Fruit fly (Drosophila melanogaster) whole organism, prepupa: ENCODE measurements around the gene CG14234.

ENCODE experiments used
- Blimp-1 ChIP-seq: fragments of 200-800 bp; sonication (Bioruptor generic); optimal IDR thresholded peaks from 3 replicates; lab custom pipeline; 2017; ENCODE audit warnings: missing biosample characterization, missing genetic modification characterization, mild to moderate bottlenecking, moderate library complexity, missing genetic modification reagents
- CG11294 ChIP-seq: fragments of 200-800 bp; sonication (Bioruptor generic); IDR thresholded peaks from 2 replicates; pipeline ENCODE4 v1.3.6; 2022; ENCODE audit warnings: missing biosample characterization, missing genetic modification characterization
- CG11902 ChIP-seq: fragments of 200-800 bp; sonication (Bioruptor generic); optimal IDR thresholded peaks from 3 replicates; lab custom pipeline; 2016; ENCODE audit warnings: missing biosample characterization, missing genetic modification characterization
- CG16779 ChIP-seq: fragments of 200-800 bp; sonication (Bioruptor generic); optimal IDR thresholded peaks from 3 replicates; lab custom pipeline; 2017; ENCODE audit warnings: missing biosample characterization, mild to moderate bottlenecking, missing genetic modification characterization
- CG31627 ChIP-seq: fragments of 200-800 bp; sonication (Bioruptor generic); optimal IDR thresholded peaks from 3 replicates; lab custom pipeline; 2016; ENCODE audit warnings: missing biosample characterization, missing genetic modification characterization
- CG32006 ChIP-seq: fragments of 200-800 bp; sonication (Bioruptor generic); optimal IDR thresholded peaks from 3 replicates; lab custom pipeline; 2017; ENCODE audit warnings: missing biosample characterization, mild to moderate bottlenecking, missing genetic modification characterization
- CG3919 ChIP-seq: fragments of 200-800 bp; sonication (Bioruptor generic); optimal IDR thresholded peaks from 3 replicates; lab custom pipeline; 2016; ENCODE audit warnings: missing biosample characterization, missing genetic modification characterization
- CG6163 ChIP-seq: fragments of 200-800 bp; sonication (Bioruptor generic); IDR thresholded peaks from 3 replicates; pipeline ENCODE4 v1.3.6; 2022; ENCODE audit warnings: missing biosample characterization, missing genetic modification characterization
- CG6276 ChIP-seq: fragments of 200-800 bp; sonication (Bioruptor generic); optimal IDR thresholded peaks from 2 replicates; lab custom pipeline; 2017; ENCODE audit warnings: missing biosample characterization, mild to moderate bottlenecking, missing genetic modification characterization
- CG6792 ChIP-seq: fragments of 200-800 bp; sonication (Bioruptor generic); optimal IDR thresholded peaks from 3 replicates; lab custom pipeline; 2016; ENCODE audit warnings: missing biosample characterization, missing genetic modification characterization
- CG6808 ChIP-seq: fragments of 200-800 bp; sonication (Bioruptor generic); optimal IDR thresholded peaks from 3 replicates; lab custom pipeline; 2017; ENCODE audit warnings: missing biosample characterization, missing genetic modification characterization, mild to moderate bottlenecking, moderate library complexity, missing genetic modification reagents
- CG8119 ChIP-seq: fragments of 200-800 bp; sonication (Bioruptor generic); IDR thresholded peaks from 3 replicates; pipeline ENCODE4 v1.3.6; 2022; ENCODE audit warnings: missing biosample characterization, missing genetic modification characterization
- CG8319 ChIP-seq: fragments of 200-800 bp; sonication (Bioruptor generic); optimal IDR thresholded peaks from 3 replicates; lab custom pipeline; 2016; ENCODE audit warnings: missing biosample characterization, missing genetic modification characterization
- CG9139 ChIP-seq: fragments of 200-800 bp; sonication (Bioruptor generic); optimal IDR thresholded peaks from 3 replicates; lab custom pipeline; 2017; ENCODE audit warnings: missing biosample characterization, mild to moderate bottlenecking, missing genetic modification characterization
- Eip78C ChIP-seq: fragments of 200-800 bp; sonication (Bioruptor generic); peaks from one replicate; lab custom pipeline; 2016; ENCODE audit warnings: missing biosample characterization, missing genetic modification characterization
- Eip93F ChIP-seq: fragments of 200-800 bp; sonication (Bioruptor generic); optimal IDR thresholded peaks from 2 replicates; lab custom pipeline; 2016; ENCODE audit warnings: missing biosample characterization, mild to moderate bottlenecking, missing genetic modification characterization
- Ets96B ChIP-seq: fragments of 200-800 bp; optimal IDR thresholded peaks from 2 replicates; lab custom pipeline; 2019; ENCODE audit warnings: missing biosample characterization, mild to moderate bottlenecking, missing genetic modification characterization, moderate library complexity
- Hr38 ChIP-seq: sonication (Bioruptor generic); optimal IDR thresholded peaks from 2 replicates; lab custom pipeline; 2016; ENCODE audit warnings: missing biosample characterization, missing genetic modification characterization
- Hr39 ChIP-seq: fragments of 200-800 bp; sonication (Bioruptor generic); optimal IDR thresholded peaks from 2 replicates; lab custom pipeline; 2016; ENCODE audit warnings: missing biosample characterization, missing genetic modification characterization
- Hr4 ChIP-seq: fragments of 200-800 bp; sonication (Bioruptor generic); optimal IDR thresholded peaks from 3 replicates; lab custom pipeline; 2016; ENCODE audit warnings: missing biosample characterization, missing genetic modification characterization
- Smox ChIP-seq: fragments of 200-800 bp; sonication (Bioruptor generic); optimal IDR thresholded peaks from 3 replicates; lab custom pipeline; 2016; ENCODE audit warnings: missing biosample characterization, missing genetic modification characterization
- Sox102F ChIP-seq: fragments of 200-800 bp; sonication (Bioruptor generic); optimal IDR thresholded peaks from 2 replicates; lab custom pipeline; 2016; ENCODE audit warnings: missing biosample characterization, mild to moderate bottlenecking, missing genetic modification characterization
- Sox15 ChIP-seq: fragments of 200-800 bp; sonication (Bioruptor generic); optimal IDR thresholded peaks from 3 replicates; lab custom pipeline; 2016; ENCODE audit warnings: missing biosample characterization, missing genetic modification characterization
- achi ChIP-seq: fragments of 200-800 bp; sonication (Bioruptor generic); optimal IDR thresholded peaks from 3 replicates; lab custom pipeline; 2016; ENCODE audit warnings: missing biosample characterization, missing genetic modification characterization
- acj6 ChIP-seq: fragments of 200-800 bp; sonication (Bioruptor generic); optimal IDR thresholded peaks from 3 replicates; lab custom pipeline; 2016; ENCODE audit warnings: missing biosample characterization, missing genetic modification characterization
- dac ChIP-seq: fragments of 200-800 bp; sonication (Bioruptor generic); optimal IDR thresholded peaks from 2 replicates; lab custom pipeline; 2017; ENCODE audit warnings: missing biosample characterization, mild to moderate bottlenecking, missing genetic modification characterization
- esn ChIP-seq: fragments of 200-800 bp; sonication (Bioruptor generic); optimal IDR thresholded peaks from 2 replicates; lab custom pipeline; 2016; ENCODE audit warnings: missing biosample characterization, mild to moderate bottlenecking, missing genetic modification characterization, moderate library complexity
- fkh ChIP-seq: fragments of 200-800 bp; sonication (Bioruptor generic); optimal IDR thresholded peaks from 3 replicates; lab custom pipeline; 2017; ENCODE audit warnings: missing biosample characterization, mild to moderate bottlenecking, missing genetic modification characterization, moderate library complexity
- net ChIP-seq: fragments of 200-800 bp; sonication (Bioruptor generic); optimal IDR thresholded peaks from 3 replicates; lab custom pipeline; 2016; ENCODE audit warnings: missing biosample characterization, missing genetic modification characterization
- pdm3 ChIP-seq: fragments of 200-800 bp; sonication (Bioruptor generic); optimal IDR thresholded peaks from 3 replicates; lab custom pipeline; 2016; ENCODE audit warnings: missing biosample characterization, missing genetic modification characterization
- salr ChIP-seq, 2 experiments: fragments of 200-800 bp; sonication (Bioruptor generic); optimal IDR thresholded peaks; 3 replicates each; lab custom pipeline; 2016 to 2018; ENCODE audit warnings: missing biosample characterization in 2 of 2, missing genetic modification characterization in 2 of 2, mild to moderate bottlenecking in 1 of 2
- spab ChIP-seq: fragments of 200-800 bp; sonication (Bioruptor generic); optimal IDR thresholded peaks from 2 replicates; lab custom pipeline; 2017; ENCODE audit warnings: missing biosample characterization, mild to moderate bottlenecking, missing genetic modification characterization, missing genetic modification reagents
- ss ChIP-seq, 2 experiments: fragments of 200-800 bp; sonication (Bioruptor generic); optimal IDR thresholded peaks; 2 replicates in 1 of 2; 3 replicates in 1 of 2; lab custom pipeline; 2017 to 2018; ENCODE audit warnings: mild to moderate bottlenecking in 2 of 2, missing biosample characterization in 2 of 2, missing genetic modification characterization in 2 of 2, moderate library complexity in 1 of 2
- svp ChIP-seq: fragments of 200-800 bp; sonication (Bioruptor generic); peaks from one replicate; lab custom pipeline; 2016; ENCODE audit warnings: missing biosample characterization, missing genetic modification characterization

CG14234 gene

DNA sequence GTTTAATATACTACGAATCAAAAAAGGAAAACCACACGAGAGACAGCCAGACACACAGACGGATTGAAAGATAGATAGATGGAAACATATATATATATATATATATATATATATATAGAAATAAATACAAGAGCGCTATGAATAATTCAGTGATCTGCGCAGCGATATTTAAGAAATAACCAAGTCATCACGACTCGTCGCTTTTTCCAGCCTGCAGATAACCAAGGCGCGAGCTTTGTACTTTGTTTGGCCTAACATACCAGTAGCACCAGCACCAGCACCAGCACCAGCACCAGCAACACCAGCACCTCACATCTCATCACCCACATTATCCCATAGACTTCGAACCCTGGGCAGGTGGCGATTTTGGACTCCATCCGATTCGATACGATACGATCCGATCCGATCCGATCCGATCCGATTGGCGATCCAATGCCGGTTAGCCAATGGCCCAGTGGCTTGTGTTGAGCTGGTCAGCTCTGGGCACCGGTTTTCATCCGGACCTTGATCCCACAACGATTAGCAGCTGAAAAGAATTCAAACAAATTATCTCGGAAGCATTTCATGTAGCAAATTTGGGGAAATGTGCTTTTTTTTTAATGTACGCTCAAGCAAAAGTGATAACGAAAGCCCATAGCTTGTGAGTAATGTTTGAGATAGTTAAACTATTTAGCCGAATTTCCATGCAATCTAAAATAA lies 19.5 kb downstream of the CG14234 start:
- TF ChIP-seq acj6 (GFP tag; lab: Kevin White, UChicago) (no peak), Sox15 (GFP tag; lab: Kevin White, UChicago) (no peak)
- TF ChIP-seq, all 60 proteins: peak for 0

DNA sequence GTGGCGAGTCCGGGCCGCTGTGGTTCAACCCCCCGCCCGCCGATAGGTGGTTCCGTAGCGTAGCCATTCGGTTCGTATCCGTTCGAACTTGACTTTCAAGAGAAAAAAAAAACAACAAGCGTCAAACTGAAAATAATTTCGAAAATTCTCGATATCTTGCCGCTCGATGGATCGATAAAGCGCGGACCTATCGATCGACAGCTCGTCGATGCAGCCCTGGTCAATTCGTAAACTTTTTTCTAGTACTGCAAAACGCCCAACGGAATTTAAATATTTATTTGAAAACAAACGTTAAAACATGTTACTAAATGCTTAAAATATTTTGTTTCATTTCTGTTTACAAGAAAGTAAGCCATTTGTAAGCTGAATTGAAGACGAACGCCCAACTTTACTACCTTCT lies 26.8 kb downstream of the CG14234 start:
- TF ChIP-seq Blimp-1 (GFP tag; lab: Kevin White, UChicago) (no peak), Eip78C (peak; percentile 55), esn (GFP tag; lab: Kevin White, UChicago) (peak; percentile 9), Smox (GFP tag; lab: Kevin White, UChicago) (no peak), ss (GFP tag; optimal IDR thresholded peaks at IDR 0.05; lab: Kevin White, UChicago) (no peak), CG8119 (GFP tag; lab: Robert Waterston, UW) (no peak)

DNA sequence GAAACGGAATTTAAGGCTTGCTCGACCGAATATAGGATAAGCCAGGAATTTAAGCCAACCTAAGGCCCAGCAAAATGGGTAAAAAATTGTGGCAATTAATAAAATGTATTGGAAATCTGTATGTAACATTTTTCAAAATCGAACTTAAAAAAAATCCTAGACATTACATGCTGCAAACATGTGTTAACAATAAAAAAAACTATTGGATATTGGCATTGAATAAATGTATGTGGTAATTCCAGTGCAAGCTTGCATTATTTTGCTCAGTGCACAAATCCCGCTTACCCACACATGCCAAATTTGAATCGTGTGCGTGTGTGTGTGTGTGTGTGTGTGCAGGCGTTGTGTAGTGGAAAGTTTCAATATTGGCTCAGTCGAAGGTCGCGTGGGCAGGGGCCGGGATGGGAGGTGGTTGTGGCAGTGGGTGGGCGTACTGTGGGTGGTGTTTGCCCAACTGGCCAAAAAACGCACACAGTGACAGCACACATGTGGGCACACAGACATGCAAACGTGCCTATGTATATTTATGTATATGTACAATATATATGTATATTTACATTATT lies 28.2 kb downstream of the CG14234 start:
- no peak for TF ChIP-seq CG11294
- TF ChIP-seq Eip93F (GFP tag; lab: Kevin White, UChicago) = no peak
- TF ChIP-seq CG6276 (GFP tag; lab: Kevin White, UChicago) = no peak
- no peak for TF ChIP-seq CG6808 (GFP tag; lab: Kevin White, UChicago)
- peak; percentile 66 for TF ChIP-seq Eip78C
- no peak for TF ChIP-seq CG6792 (GFP tag; lab: Kevin White, UChicago)
- peak; percentile 32 for TF ChIP-seq CG32006 (GFP tag; lab: Kevin White, UChicago)
- peak; percentile 15 for TF ChIP-seq CG31627 (GFP tag; lab: Kevin White, UChicago)
- no peak for TF ChIP-seq esn (GFP tag; lab: Kevin White, UChicago)
- peak; percentile 11 for TF ChIP-seq Hr39 (GFP tag; lab: Kevin White, UChicago)
- no peak for TF ChIP-seq svp
- no peak for TF ChIP-seq Sox102F
- TF ChIP-seq Ets96B (tag; lab: Kevin White, UChicago) = no peak
- no peak for TF ChIP-seq net
- peak; percentile 20 for TF ChIP-seq CG3919 (GFP tag; lab: Kevin White, UChicago)
- TF ChIP-seq fkh (GFP tag; lab: Kevin White, UChicago) = peak; percentile 37
- no peak for TF ChIP-seq Hr38
- peak; percentile 13 for TF ChIP-seq acj6 (GFP tag; lab: Kevin White, UChicago)
- TF ChIP-seq achi (GFP tag; lab: Kevin White, UChicago) = no peak
- no peak for TF ChIP-seq CG11902 (GFP tag; lab: Kevin White, UChicago)
- no peak for TF ChIP-seq dac (GFP tag; lab: Kevin White, UChicago)
- peak; percentile 22 for TF ChIP-seq Hr4 (GFP tag; lab: Kevin White, UChicago)
- TF ChIP-seq pdm3 (GFP tag; lab: Kevin White, UChicago) = peak; percentile 10
- no peak for TF ChIP-seq CG16779 (tag; lab: Kevin White, UChicago)
- no peak for TF ChIP-seq spab (GFP tag; lab: Kevin White, UChicago)

DNA sequence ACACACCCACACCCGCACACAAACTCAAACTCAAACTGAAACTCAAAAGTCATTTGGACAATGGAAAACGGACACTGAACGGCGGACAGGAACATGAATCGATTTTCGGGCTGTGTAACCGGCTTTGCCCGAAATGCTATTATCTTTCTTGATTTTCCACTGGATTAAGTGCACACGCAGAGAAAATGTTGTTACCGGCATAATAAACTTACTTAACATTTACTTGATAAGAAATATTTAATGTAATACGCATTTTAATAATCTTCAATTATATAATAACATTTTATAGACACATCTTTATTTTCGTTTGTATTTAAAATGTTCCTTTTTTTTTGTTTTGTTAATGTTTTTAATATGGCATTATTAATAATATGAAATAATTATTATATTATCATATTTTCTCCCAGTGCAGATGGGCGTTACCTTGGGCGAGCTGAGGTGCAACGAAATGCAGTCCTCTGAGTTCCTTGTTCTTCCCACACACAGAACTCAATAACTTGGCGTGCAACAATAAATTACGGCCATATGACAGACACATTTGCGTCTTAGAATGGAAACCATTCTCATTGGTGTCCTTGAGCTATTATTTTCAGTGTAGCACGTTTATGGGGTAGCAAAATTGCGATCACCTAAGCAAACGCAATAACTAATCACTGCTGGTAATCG lies 29.6 kb downstream of the CG14234 start, which contains the start of gene CG12702:
Gene CG12702, minus strand, starts transcription at position 51 of the 666 bp plus-strand sequence.
- no peak for TF ChIP-seq CG8319 (GFP tag; lab: Kevin White, UChicago)
- no peak for TF ChIP-seq net
- no peak for TF ChIP-seq CG6163 (GFP tag; lab: Robert Waterston, UW)
- no peak for TF ChIP-seq CG9139 (GFP tag; lab: Kevin White, UChicago)
- peak; percentile 50 for TF ChIP-seq Eip78C
- TF ChIP-seq spab (GFP tag; lab: Kevin White, UChicago) = no peak
- no peak for TF ChIP-seq esn (GFP tag; lab: Kevin White, UChicago)
- TF ChIP-seq CG32006 (GFP tag; lab: Kevin White, UChicago) = peak; percentile 13
- no peak for TF ChIP-seq salr (GFP tag; optimal IDR thresholded peaks at IDR 0.05; lab: Kevin White, UChicago)
- TF ChIP-seq fkh (GFP tag; lab: Kevin White, UChicago) = no peak
- no peak for TF ChIP-seq CG31627 (GFP tag; lab: Kevin White, UChicago)
